Comparison of ENCODE assay signal across 3 fruit fly cellular contexts in genomic region chr3L:663880-664279, dm6.
TF ChIP-seq lines count a peak whose summit lies in the region.

No protein-coding gene starts in this region.

TF ChIP-seq in whole organism, embryonic, 481 proteins besides CTCF, POLR2A, EP300 and RAD21 (continued from another document):
- 0 out of 3 replicates have a peak, but pooled peaks have one; percentile 28 for TF ChIP-seq CG3726 (GFP tag; IDR thresholded peaks at IDR 0.05; lab: Robert Waterston, UW)
- no peak for TF ChIP-seq p53 (GFP tag; optimal IDR thresholded peaks at IDR 0.05; lab: Kevin White, UChicago)
- no peak for TF ChIP-seq CG1529 (GFP tag; optimal IDR thresholded peaks at IDR 0.05; lab: Kevin White, UChicago)
- TF ChIP-seq CG6689 (GFP tag; IDR thresholded peaks at IDR 0.05; lab: Robert Waterston, UW): no peak
- no peak for TF ChIP-seq Tbp (GFP tag; optimal IDR thresholded peaks at IDR 0.05; lab: Kevin White, UChicago)
- TF ChIP-seq sqz (GFP tag; optimal IDR thresholded peaks at IDR 0.05; lab: Kevin White, UChicago): no peak
- peak; percentile 1 for TF ChIP-seq nom (GFP tag; optimal IDR thresholded peaks at IDR 0.05; lab: Kevin White, UChicago)
- TF ChIP-seq pnt (GFP tag; optimal IDR thresholded peaks at IDR 0.05; lab: Kevin White, UChicago): no peak
- TF ChIP-seq NC2β (GFP tag; optimal IDR thresholded peaks at IDR 0.05; lab: Kevin White, UChicago): no peak
- no peak for TF ChIP-seq CG2678 (tag; optimal IDR thresholded peaks at IDR 0.05; lab: Kevin White, UChicago)
- TF ChIP-seq corto (GFP tag; optimal IDR thresholded peaks at IDR 0.05; lab: Kevin White, UChicago): peak; percentile 47
- TF ChIP-seq CG18764 (GFP tag; optimal IDR thresholded peaks at IDR 0.05; lab: Kevin White, UChicago): no peak
- 0 out of 2 replicates have a peak, but pooled peaks have one; percentile 5 for TF ChIP-seq slbo (GFP tag; IDR thresholded peaks at IDR 0.05; lab: Robert Waterston, UW)
- TF ChIP-seq Xrp1 (GFP tag; IDR thresholded peaks at IDR 0.05; lab: Robert Waterston, UW): peak; percentile 29; the same call in 1 of the 2 replicates
- TF ChIP-seq CG2116 (GFP tag; optimal IDR thresholded peaks at IDR 0.05; lab: Kevin White, UChicago): no peak
- TF ChIP-seq TFAM (GFP tag; optimal IDR thresholded peaks at IDR 0.05; lab: Kevin White, UChicago): no peak

TF ChIP-seq in whole organism, prepupa, 60 proteins besides CTCF, POLR2A, EP300 and RAD21 (continued from another document):
- TF ChIP-seq CG34406 (GFP tag; optimal IDR thresholded peaks at IDR 0.05; lab: Kevin White, UChicago): peak; percentile 47
- 0 out of 3 replicates have a peak, but pooled peaks have one; percentile 33 for TF ChIP-seq CG8119 (GFP tag; IDR thresholded peaks at IDR 0.05; lab: Robert Waterston, UW)
- TF ChIP-seq Blimp-1 (GFP tag; optimal IDR thresholded peaks at IDR 0.05; lab: Kevin White, UChicago): peak; percentile 63
- TF ChIP-seq Hr39 (GFP tag; optimal IDR thresholded peaks at IDR 0.05; lab: Kevin White, UChicago): peak; percentile 88
- TF ChIP-seq CG3032 (tag; optimal IDR thresholded peaks at IDR 0.05; lab: Kevin White, UChicago): peak; percentile 53
- peak; percentile 80 for TF ChIP-seq CG6163 (GFP tag; IDR thresholded peaks at IDR 0.05; lab: Robert Waterston, UW)
- peak; percentile 77 for TF ChIP-seq Ets21C (GFP tag; optimal IDR thresholded peaks at IDR 0.05; lab: Kevin White, UChicago)
- peak; percentile 24 to 50 for TF ChIP-seq ss (GFP tag; optimal IDR thresholded peaks at IDR 0.05; lab: Kevin White, UChicago)
- TF ChIP-seq Hr4 (GFP tag; optimal IDR thresholded peaks at IDR 0.05; lab: Kevin White, UChicago): peak; percentile 29
- peak; percentile 63 for TF ChIP-seq Eip75B (GFP tag; optimal IDR thresholded peaks at IDR 0.05; lab: Kevin White, UChicago)
- TF ChIP-seq eg (GFP tag; IDR thresholded peaks at IDR 0.05; lab: Robert Waterston, UW): peak; percentile 60; the same call in 2 of the 3 replicates
- TF ChIP-seq Smox (GFP tag; optimal IDR thresholded peaks at IDR 0.05; lab: Kevin White, UChicago): peak; percentile 81
- TF ChIP-seq CG32006 (GFP tag; optimal IDR thresholded peaks at IDR 0.05; lab: Kevin White, UChicago): peak; percentile 29
- peak; percentile 87 for TF ChIP-seq Met (GFP tag; optimal IDR thresholded peaks at IDR 0.05; lab: Kevin White, UChicago)
- peak; percentile 60 for TF ChIP-seq CG11762 (GFP tag; optimal IDR thresholded peaks at IDR 0.05; lab: Kevin White, UChicago; ENCODE audit: insufficient read depth)
- TF ChIP-seq Hr38 (GFP tag; optimal IDR thresholded peaks at IDR 0.05; lab: Kevin White, UChicago): no peak
- peak; percentile 54 for TF ChIP-seq achi (GFP tag; optimal IDR thresholded peaks at IDR 0.05; lab: Kevin White, UChicago)
- TF ChIP-seq CG6854 (GFP tag; optimal IDR thresholded peaks at IDR 0.05; lab: Kevin White, UChicago): peak; percentile 66
- TF ChIP-seq topi (GFP tag; optimal IDR thresholded peaks at IDR 0.05; lab: Kevin White, UChicago): peak; percentile 83
- no peak for TF ChIP-seq fkh (GFP tag; optimal IDR thresholded peaks at IDR 0.05; lab: Kevin White, UChicago)
- peak; percentile 84 for TF ChIP-seq cyc (GFP tag; optimal IDR thresholded peaks at IDR 0.05; lab: Kevin White, UChicago)
- TF ChIP-seq CG8319 (GFP tag; optimal IDR thresholded peaks at IDR 0.05; lab: Kevin White, UChicago): peak; percentile 50
- TF ChIP-seq Eip78C (GFP tag; lab: Kevin White, UChicago): peak; percentile 85
- TF ChIP-seq dsx (GFP tag; optimal IDR thresholded peaks at IDR 0.05; lab: Kevin White, UChicago; ENCODE audit: poor library complexity, severe bottlenecking): peak; percentile 48
- TF ChIP-seq dac (GFP tag; optimal IDR thresholded peaks at IDR 0.05; lab: Kevin White, UChicago): no peak
- TF ChIP-seq CG31627 (GFP tag; optimal IDR thresholded peaks at IDR 0.05; lab: Kevin White, UChicago): peak; percentile 87
- TF ChIP-seq CG8632 (GFP tag; optimal IDR thresholded peaks at IDR 0.05; lab: Kevin White, UChicago): peak; percentile 49
- peak; percentile 80 for TF ChIP-seq vri (GFP tag; optimal IDR thresholded peaks at IDR 0.05; lab: Kevin White, UChicago)
- peak; percentile 77 for TF ChIP-seq CG11902 (GFP tag; optimal IDR thresholded peaks at IDR 0.05; lab: Kevin White, UChicago)
- TF ChIP-seq lz (GFP tag; optimal IDR thresholded peaks at IDR 0.05; lab: Kevin White, UChicago): peak; percentile 80
- TF ChIP-seq Sox14 (GFP tag; optimal IDR thresholded peaks at IDR 0.05; lab: Kevin White, UChicago): peak; percentile 63
- TF ChIP-seq fd85E (GFP tag; optimal IDR thresholded peaks at IDR 0.05; lab: Kevin White, UChicago): no peak
- TF ChIP-seq CG11294 (GFP tag; IDR thresholded peaks at IDR 0.05; lab: Robert Waterston, UW): no peak
- TF ChIP-seq Ets96B (tag; optimal IDR thresholded peaks at IDR 0.05; lab: Kevin White, UChicago): peak; percentile 50
- peak; percentile 63 for TF ChIP-seq pdm3 (GFP tag; optimal IDR thresholded peaks at IDR 0.05; lab: Kevin White, UChicago)
- no peak for TF ChIP-seq CG1621 (tag; optimal IDR thresholded peaks at IDR 0.05; lab: Kevin White, UChicago)

TF ChIP-seq in whole organism, wandering third instar larva, 38 proteins besides CTCF, POLR2A, EP300 and RAD21 (continued from another document):
- no peak for TF ChIP-seq dl (GFP tag; optimal IDR thresholded peaks at IDR 0.05; lab: Kevin White, UChicago; ENCODE audit: insufficient read depth in 1 of 2, partially characterized antibody in 2 of 2)
- no peak for TF ChIP-seq sv (GFP tag; optimal IDR thresholded peaks at IDR 0.05; lab: Kevin White, UChicago)
- no peak for TF ChIP-seq jim (GFP tag; optimal IDR thresholded peaks at IDR 0.05; lab: Kevin White, UChicago)
- no peak for TF ChIP-seq GATAd (GFP tag; optimal IDR thresholded peaks at IDR 0.05; lab: Kevin White, UChicago)
- no peak for TF ChIP-seq Dfd (GFP tag; optimal IDR thresholded peaks at IDR 0.05; lab: Kevin White, UChicago)
- peak; percentile 73 for TF ChIP-seq CG9705 (GFP tag; optimal IDR thresholded peaks at IDR 0.05; lab: Kevin White, UChicago)
- TF ChIP-seq Jra (GFP tag; optimal IDR thresholded peaks at IDR 0.05; lab: Kevin White, UChicago): peak; percentile 50
- TF ChIP-seq fru (GFP tag; optimal IDR thresholded peaks at IDR 0.05; lab: Kevin White, UChicago): peak; percentile 85
